Worm (Caenorhabditis elegans): ENCODE measurements around the gene arl-8.

Gene arl-8

DNA sequence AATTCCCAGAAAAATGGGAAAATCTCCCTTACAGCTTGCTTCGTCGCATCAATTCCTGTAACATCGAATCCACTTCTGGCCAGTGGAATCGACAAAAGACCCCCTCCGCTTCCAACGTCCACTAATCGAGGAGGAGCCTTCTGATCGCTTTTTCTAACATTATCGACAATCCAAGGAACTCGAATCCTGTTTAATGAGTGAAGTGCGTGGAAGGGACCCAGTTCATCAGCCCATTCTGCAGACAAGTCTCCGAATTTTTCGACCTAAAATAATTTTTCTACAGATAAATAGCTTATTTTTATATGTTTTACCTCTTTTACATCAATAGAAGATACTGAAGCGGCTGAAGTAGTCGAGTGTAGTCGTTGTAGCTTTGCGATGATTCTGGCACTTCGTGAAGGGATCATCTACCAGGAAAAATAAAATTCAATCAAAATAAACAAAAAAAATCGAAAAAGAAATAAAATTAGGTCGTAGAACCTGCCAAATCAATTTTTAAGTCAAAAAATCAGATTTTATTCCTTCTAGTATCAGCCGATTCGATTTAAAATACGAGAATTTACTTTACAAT is 1.9 kb upstream of the arl-8 start, which contains the start of gene coq-3:
Gene coq-3 (minus strand): TSS at position 407 of the 571 bp plus-strand sequence.
- TF ChIP-seq blmp-1 (tag; optimal IDR thresholded peaks at IDR 0.05; ENCODE audit: insufficient read depth), result no peak
- no peak for TF ChIP-seq F13H6.1 (tag; optimal IDR thresholded peaks at IDR 0.05)
- TF ChIP-seq sma-9 (GFP tag; optimal IDR thresholded peaks at IDR 0.05), result no peak
- TF ChIP-seq sma-9 (tag; optimal IDR thresholded peaks at IDR 0.05), result no peak
- TF ChIP-seq ama-1 (optimal IDR thresholded peaks at IDR 0.05), result no peak
- no peak for TF ChIP-seq ztf-11 (tag; optimal IDR thresholded peaks at IDR 0.05)
- no peak for TF ChIP-seq elt-1 (tag; optimal IDR thresholded peaks at IDR 0.05)
- TF ChIP-seq snpc-4 (tag; optimal IDR thresholded peaks at IDR 0.05), result no peak
- TF ChIP-seq ztf-4 (tag; optimal IDR thresholded peaks at IDR 0.05), result no peak
- TF ChIP-seq nhr-11 (tag; optimal IDR thresholded peaks at IDR 0.05), result no peak
- no peak for TF ChIP-seq fos-1 (tag; optimal IDR thresholded peaks at IDR 0.05)

DNA sequence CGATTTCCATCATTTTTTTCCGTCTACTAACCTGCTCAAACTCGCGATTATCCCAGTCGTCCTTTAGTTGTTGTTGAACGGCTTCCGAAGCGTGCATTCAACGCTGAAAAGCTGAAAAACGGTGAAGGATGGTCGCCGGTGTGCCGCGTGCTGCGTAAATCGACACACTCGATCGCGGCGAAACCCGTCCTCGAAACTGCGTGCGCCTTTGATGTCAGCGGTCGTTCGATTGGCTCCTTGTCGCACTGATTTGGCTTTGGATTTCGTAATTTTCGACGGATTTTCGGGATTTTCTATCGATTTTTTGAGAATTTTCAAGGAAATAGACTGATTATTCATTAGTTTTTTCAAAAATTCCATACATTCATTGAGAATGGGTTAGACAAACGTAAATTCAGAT is 595 bp upstream of the arl-8 start, which contains the start of the genes Y57G11C.1147 and nuo-3:
Gene Y57G11C.1147 (minus strand): TSS at position 161 of the 400 bp plus-strand sequence.
Gene nuo-3 (minus strand): TSS at position 191 of the 400 bp plus-strand sequence.
- peak; percentile 10 for TF ChIP-seq R02D3.7 (tag; optimal IDR thresholded peaks at IDR 0.05)
- TF ChIP-seq lin-11 (tag; optimal IDR thresholded peaks at IDR 0.05), result peak; percentile 3
- TF ChIP-seq sem-4 (tag; optimal IDR thresholded peaks at IDR 0.05), result no peak
- TF ChIP-seq nhr-10 (tag; optimal IDR thresholded peaks at IDR 0.05), result no peak
- peak; percentile 22 for TF ChIP-seq nhr-129 (tag; optimal IDR thresholded peaks at IDR 0.05)
- TF ChIP-seq nhr-23 (tag; optimal IDR thresholded peaks at IDR 0.05), result no peak
- peak; percentile 55 for TF ChIP-seq unc-55 (GFP tag; optimal IDR thresholded peaks at IDR 0.05)
- TF ChIP-seq C34F6.9 (tag; optimal IDR thresholded peaks at IDR 0.05), result peak; percentile 22

- no peak for TF ChIP-seq ztf-4 (tag; optimal IDR thresholded peaks at IDR 0.05)
- TF ChIP-seq lin-11 (tag; optimal IDR thresholded peaks at IDR 0.05), result no peak
- no peak for TF ChIP-seq sma-9 (GFP tag; optimal IDR thresholded peaks at IDR 0.05)
- no peak for TF ChIP-seq sma-9 (tag; optimal IDR thresholded peaks at IDR 0.05)
- no peak for TF ChIP-seq ceh-16 (tag; optimal IDR thresholded peaks at IDR 0.05)
- no peak for TF ChIP-seq ztf-11 (tag; optimal IDR thresholded peaks at IDR 0.05)
- TF ChIP-seq nhr-21 (tag; optimal IDR thresholded peaks at IDR 0.05), result no peak
- TF ChIP-seq lin-13 (GFP tag; optimal IDR thresholded peaks at IDR 0.05), result no peak
- no peak for TF ChIP-seq nhr-25 (tag; optimal IDR thresholded peaks at IDR 0.05)
- no peak for TF ChIP-seq nhr-77 (tag; optimal IDR thresholded peaks at IDR 0.05)
- TF ChIP-seq R02D3.7 (tag; optimal IDR thresholded peaks at IDR 0.05), result no peak
- TF ChIP-seq ama-1 (optimal IDR thresholded peaks at IDR 0.05), result no peak
- TF ChIP-seq sem-4 (tag; optimal IDR thresholded peaks at IDR 0.05), result no peak
- no peak for TF ChIP-seq nhr-12 (tag; optimal IDR thresholded peaks at IDR 0.05)
- TF ChIP-seq sma-3 (GFP tag; optimal IDR thresholded peaks at IDR 0.05), result no peak
- TF ChIP-seq snpc-4 (tag; optimal IDR thresholded peaks at IDR 0.05), result no peak
- no peak for TF ChIP-seq ZK546.5 (tag; optimal IDR thresholded peaks at IDR 0.05)
- TF ChIP-seq dmd-4 (tag; optimal IDR thresholded peaks at IDR 0.05), result no peak
- no peak for TF ChIP-seq C34F6.9 (tag; optimal IDR thresholded peaks at IDR 0.05)
Measured at ce11 chrIV:14799186-14799585, 1.2 kb downstream of the arl-8 start, which contains the start of gene Y57G11C.14. TSS of gene Y57G11C.14 (plus strand) at chrIV:14799311.

DNA sequence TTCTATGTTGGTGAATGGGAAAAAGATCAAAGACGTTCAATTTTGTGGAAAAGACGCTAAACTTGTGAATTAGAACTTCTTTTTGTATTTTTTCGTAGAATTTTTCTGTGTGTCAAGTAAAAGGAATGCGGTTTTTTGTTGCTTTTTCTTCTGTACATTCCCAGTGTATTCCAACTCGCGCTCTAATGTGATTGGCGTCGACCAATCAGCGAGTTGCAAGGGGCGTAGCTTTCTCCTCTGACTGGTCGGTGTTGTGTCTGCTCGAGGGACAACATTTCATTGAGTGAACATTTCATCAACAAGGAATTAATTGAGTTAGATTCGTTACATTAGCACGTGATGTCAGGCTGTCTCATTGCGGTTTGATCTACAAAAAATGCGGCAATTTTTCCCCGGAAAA is 3.0 kb downstream of the arl-8 start:
- TF ChIP-seq lin-13 (GFP tag; optimal IDR thresholded peaks at IDR 0.05), result no peak
- no peak for TF ChIP-seq ZK546.5 (tag; optimal IDR thresholded peaks at IDR 0.05)
- no peak for TF ChIP-seq nhr-23 (tag; optimal IDR thresholded peaks at IDR 0.05)
- TF ChIP-seq ztf-4 (tag; optimal IDR thresholded peaks at IDR 0.05), result no peak
- no peak for TF ChIP-seq fos-1 (tag; optimal IDR thresholded peaks at IDR 0.05)
- TF ChIP-seq nhr-11 (tag; optimal IDR thresholded peaks at IDR 0.05), result no peak
- TF ChIP-seq lsy-2 (tag; optimal IDR thresholded peaks at IDR 0.05), result no peak
- no peak for TF ChIP-seq lin-11 (tag; optimal IDR thresholded peaks at IDR 0.05)
- no peak for TF ChIP-seq C34F6.9 (tag; optimal IDR thresholded peaks at IDR 0.05)
- TF ChIP-seq ceh-82 (tag; optimal IDR thresholded peaks at IDR 0.05), result no peak
- no peak for TF ChIP-seq unc-62 (GFP tag; optimal IDR thresholded peaks at IDR 0.05)
- TF ChIP-seq zag-1 (tag; optimal IDR thresholded peaks at IDR 0.05), result no peak
- TF ChIP-seq sma-9 (GFP tag; optimal IDR thresholded peaks at IDR 0.05), result no peak
- TF ChIP-seq sma-9 (tag; optimal IDR thresholded peaks at IDR 0.05), result no peak
- TF ChIP-seq ama-1 (optimal IDR thresholded peaks at IDR 0.05), result no peak
- no peak for TF ChIP-seq ztf-1 (GFP tag; conservative IDR thresholded peaks at IDR 0.05)
- TF ChIP-seq nhr-10 (tag; optimal IDR thresholded peaks at IDR 0.05), result no peak
- TF ChIP-seq blmp-1 (tag; optimal IDR thresholded peaks at IDR 0.05; ENCODE audit: insufficient read depth), result no peak
- no peak for TF ChIP-seq nhr-129 (tag; optimal IDR thresholded peaks at IDR 0.05)
- TF ChIP-seq peb-1 (tag; optimal IDR thresholded peaks at IDR 0.05), result no peak

All from whole organism, L2 larva.